Worm (Caenorhabditis elegans) whole organism, young adult: ENCODE data around the gene gcy-12.

Experiments
- B0035.1 ChIP-seq: sonication (generic microtip); optimal IDR thresholded peaks from 2 replicates; lab custom pipeline; 2016; ENCODE audit warnings: missing genetic modification characterization, mild to moderate bottlenecking, missing compliant biosample characterization, missing genotype, missing genetic modification reagents
- C06A6.2 ChIP-seq: fragments of 200-800 bp; sonication (Bioruptor generic); conservative IDR thresholded peaks from 2 replicates; pipeline ENCODE4 v1.3.6; 2022; ENCODE audit warnings: missing genetic modification characterization, missing compliant biosample characterization
- C17E4.6 ChIP-seq: fragments of 200-800 bp; sonication (Bioruptor generic); IDR thresholded peaks from 2 replicates; pipeline ENCODE4 v1.3.6; 2022; ENCODE audit warnings: missing genetic modification reagents, missing genetic modification characterization, missing compliant biosample characterization
- D2030.7 ChIP-seq: fragments of 200-800 bp; sonication (Bioruptor generic); IDR thresholded peaks from 2 replicates; pipeline ENCODE4 v1.3.6; 2022; ENCODE audit warnings: missing genetic modification reagents, missing genetic modification characterization, missing compliant biosample characterization
- F10E7.11 ChIP-seq: sonication (generic microtip); optimal IDR thresholded peaks from 2 replicates; lab custom pipeline; 2017; ENCODE audit warnings: mild to moderate bottlenecking, missing genetic modification characterization, moderate library complexity, missing compliant biosample characterization
- F22D6.2 ChIP-seq: sonication (generic microtip); optimal IDR thresholded peaks from 2 replicates; lab custom pipeline; 2016; ENCODE audit warnings: mild to moderate bottlenecking, missing genetic modification characterization, missing compliant biosample characterization
- F55B11.4 ChIP-seq: sonication (generic microtip); optimal IDR thresholded peaks from 2 replicates; lab custom pipeline; 2016; ENCODE audit warnings: missing compliant biosample characterization, missing genetic modification characterization, borderline replicate concordance; ENCODE audit not compliant: insufficient read depth
- F57C9.4 ChIP-seq: sonication (generic microtip); optimal IDR thresholded peaks from 2 replicates; lab custom pipeline; 2017; ENCODE audit warnings: mild to moderate bottlenecking, missing genetic modification characterization, missing compliant biosample characterization
- atf-7 ChIP-seq: sonication (generic microtip); optimal IDR thresholded peaks from 2 replicates; lab custom pipeline; 2017; ENCODE audit warnings: mild to moderate bottlenecking, missing genetic modification characterization, missing compliant biosample characterization
- athp-1 ChIP-seq: sonication (generic microtip); optimal IDR thresholded peaks from 2 replicates; lab custom pipeline; 2017; ENCODE audit warnings: mild to moderate bottlenecking, missing genetic modification characterization, missing compliant biosample characterization
- cebp-1 ChIP-seq, 2 experiments: fragments of 200-800 bp in 1 of 2; sonication (Bioruptor generic) in 1 of 2; sonication (generic microtip) in 1 of 2; IDR thresholded peaks in 1 of 2; optimal IDR thresholded peaks in 1 of 2; 2 replicates each; pipeline versions ENCODE4 v1.3.6 to Lab custom; 2017 to 2022; ENCODE audit warnings: missing compliant biosample characterization in 2 of 2, missing genetic modification characterization in 2 of 2, mild to moderate bottlenecking in 1 of 2, missing genetic modification reagents in 1 of 2, moderate library complexity in 1 of 2
- ceh-40 ChIP-seq: fragments of 200-800 bp; sonication (Bioruptor generic); IDR thresholded peaks from 2 replicates; pipeline ENCODE4 v1.3.6; 2022; ENCODE audit warnings: missing genetic modification characterization, missing compliant biosample characterization
- dpl-1 ChIP-seq: fragments of 150-350 bp; optimal IDR thresholded peaks from 2 replicates; lab custom pipeline; 2014; ENCODE audit warnings: missing biosample characterization, missing genetic modification reagents, missing genetic modification characterization
- efl-1 ChIP-seq: fragments of 150-350 bp; optimal IDR thresholded peaks from 2 replicates; lab custom pipeline; 2014; ENCODE audit warnings: missing biosample characterization, missing genetic modification reagents, missing genetic modification characterization
- egl-18 ChIP-seq: fragments of 200-800 bp; sonication (Bioruptor generic); IDR thresholded peaks from 2 replicates; pipeline ENCODE4 v1.3.6; 2022; ENCODE audit warnings: missing genetic modification reagents, missing genetic modification characterization, missing compliant biosample characterization
- egl-44 ChIP-seq: fragments of 200-800 bp; sonication (Bioruptor generic); IDR thresholded peaks from 2 replicates; pipeline ENCODE4 v1.3.6; 2022; ENCODE audit warnings: missing genetic modification reagents, missing genetic modification characterization, missing compliant biosample characterization
- hlh-26 ChIP-seq: fragments of 200-800 bp; sonication (Bioruptor generic); conservative IDR thresholded peaks from 2 replicates; pipeline ENCODE4 v1.3.6; 2022; ENCODE audit warnings: missing genetic modification reagents, missing genetic modification characterization, missing compliant biosample characterization
- hmg-1.2 ChIP-seq: fragments of 200-800 bp; sonication (Bioruptor generic); IDR thresholded peaks from 2 replicates; pipeline ENCODE4 v1.3.6; 2022; ENCODE audit warnings: missing genetic modification reagents, missing genetic modification characterization, missing compliant biosample characterization
- let-526 ChIP-seq: fragments of 200-800 bp; sonication (Bioruptor generic); IDR thresholded peaks from 2 replicates; pipeline ENCODE4 v1.3.6; 2022; ENCODE audit warnings: missing genetic modification reagents, missing genetic modification characterization, missing compliant biosample characterization
- let-607 ChIP-seq, 2 experiments: fragments of 200-800 bp in 1 of 2; sonication (Bioruptor generic) in 1 of 2; sonication (generic microtip) in 1 of 2; optimal IDR thresholded peaks; 2 replicates each; lab custom pipeline; 2016 to 2018; ENCODE audit warnings: mild to moderate bottlenecking in 2 of 2, missing compliant biosample characterization in 2 of 2, missing genetic modification characterization in 2 of 2, moderate library complexity in 2 of 2, missing genotype in 1 of 2
- lin-40 ChIP-seq: sonication (generic microtip); optimal IDR thresholded peaks from 2 replicates; lab custom pipeline; 2016; ENCODE audit warnings: missing genetic modification characterization, mild to moderate bottlenecking, missing compliant biosample characterization, missing genotype, missing genetic modification reagents
- lsy-27 ChIP-seq: sonication (generic microtip); optimal IDR thresholded peaks from 2 replicates; lab custom pipeline; 2017; ENCODE audit warnings: missing genetic modification characterization, mild to moderate bottlenecking, missing compliant biosample characterization, antibody characterized with exemption, missing genotype, borderline replicate concordance; ENCODE audit not compliant: insufficient read depth
- madf-3 ChIP-seq: fragments of 200-800 bp; sonication (Bioruptor generic); IDR thresholded peaks from 2 replicates; pipeline ENCODE4 v1.3.6; 2022; ENCODE audit warnings: missing genetic modification reagents, missing genetic modification characterization, missing compliant biosample characterization
- nfyb-1 ChIP-seq: fragments of 200-800 bp; sonication (Bioruptor generic); IDR thresholded peaks from 2 replicates; pipeline ENCODE4 v1.3.6; 2022; ENCODE audit warnings: missing genetic modification reagents, missing genetic modification characterization, missing compliant biosample characterization
- nhr-80 ChIP-seq: sonication (generic microtip); optimal IDR thresholded peaks from 2 replicates; lab custom pipeline; 2016; ENCODE audit warnings: missing genetic modification characterization, missing compliant biosample characterization
- pbrm-1 ChIP-seq: fragments of 200-800 bp; sonication (Bioruptor generic); IDR thresholded peaks from 2 replicates; pipeline ENCODE4 v1.3.6; 2022; ENCODE audit warnings: missing genetic modification reagents, missing genetic modification characterization, missing compliant biosample characterization
- rec-8 ChIP-seq, 2 experiments: sonication (generic microtip); optimal IDR thresholded peaks; 2 replicates each; lab custom pipeline; 2016; ENCODE audit warnings: mild to moderate bottlenecking in 2 of 2, missing genetic modification characterization in 2 of 2, missing genetic modification reagents in 2 of 2, missing genotype in 2 of 2, missing biosample characterization in 1 of 2, missing compliant biosample characterization in 1 of 2, moderate library complexity in 1 of 2
- snpc-1.1 ChIP-seq: sonication (generic microtip); optimal IDR thresholded peaks from 2 replicates; lab custom pipeline; 2017; ENCODE audit warnings: missing genetic modification characterization, mild to moderate bottlenecking, missing compliant biosample characterization, antibody characterized with exemption, moderate library complexity, missing genotype, missing genetic modification reagents; ENCODE audit not compliant: insufficient read depth
- snpc-4 ChIP-seq, 5 experiments: fragments of 150-350 bp in 1 of 5; sonication (generic microtip) in 4 of 5; optimal IDR thresholded peaks; 2 replicates each; lab custom pipeline; 2014 to 2018; ENCODE audit warnings: missing genetic modification characterization in 5 of 5, missing biosample characterization in 3 of 5, antibody characterized with exemption in 2 of 5, mild to moderate bottlenecking in 2 of 5, missing compliant biosample characterization in 2 of 5, missing genotype in 2 of 5, moderate library complexity in 2 of 5, missing genetic modification reagents in 1 of 5
- somi-1 ChIP-seq: fragments of 200-800 bp; sonication (Bioruptor generic); optimal IDR thresholded peaks from 2 replicates; lab custom pipeline; 2018; ENCODE audit warnings: mild to moderate bottlenecking, missing genetic modification characterization, missing compliant biosample characterization
- tbp1 ChIP-seq: fragments of 200-800 bp; sonication (Bioruptor generic); optimal IDR thresholded peaks from 2 replicates; lab custom pipeline; 2018; ENCODE audit warnings: mild to moderate bottlenecking, missing genetic modification characterization, missing compliant biosample characterization
- unc-62 ChIP-seq: fragments of 150-350 bp; optimal IDR thresholded peaks from 2 replicates; lab custom pipeline; 2014; ENCODE audit warnings: missing biosample characterization, missing genetic modification reagents, missing genetic modification characterization
- ztf-18 ChIP-seq: sonication (generic microtip); optimal IDR thresholded peaks from 2 replicates; lab custom pipeline; 2016; ENCODE audit warnings: missing genotype, mild to moderate bottlenecking, missing genetic modification characterization, missing compliant biosample characterization
- ztf-26 ChIP-seq: sonication (generic microtip); optimal IDR thresholded peaks from 2 replicates; lab custom pipeline; 2017; ENCODE audit warnings: missing genetic modification characterization, missing compliant biosample characterization
- ztf-28 ChIP-seq: fragments of 200-800 bp; sonication (Bioruptor generic); IDR thresholded peaks from 2 replicates; pipeline ENCODE4 v1.3.6; 2022; ENCODE audit warnings: missing genetic modification reagents, missing genetic modification characterization, missing compliant biosample characterization
- ztf-3 ChIP-seq: fragments of 200-800 bp; sonication (Bioruptor generic); optimal IDR thresholded peaks from 2 replicates; lab custom pipeline; 2018; ENCODE audit warnings: mild to moderate bottlenecking, missing genetic modification characterization, missing compliant biosample characterization

Gene gcy-12

DNA sequence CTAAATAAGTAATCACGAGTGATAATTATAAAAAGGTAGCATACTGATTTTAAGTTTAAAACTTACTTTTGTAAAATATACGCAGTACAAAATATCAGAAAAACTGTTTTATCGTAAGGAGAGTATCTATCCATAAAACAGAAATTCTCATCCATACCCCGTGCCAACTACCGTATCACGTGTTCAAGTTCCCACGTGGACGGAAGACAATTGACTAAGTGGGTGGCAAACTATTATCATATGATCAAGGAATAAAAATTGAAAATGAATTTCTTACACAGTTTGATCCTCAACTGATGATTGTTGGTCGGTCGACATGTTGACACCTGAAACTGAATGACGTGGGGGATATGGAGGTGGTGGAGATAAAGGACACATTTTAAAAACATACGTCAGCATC lies 29.7 kb upstream of the gcy-12 start, which contains the start of gene pmt-1:
TSS of gene pmt-1 (minus strand) at position 332 of the 400 bp plus-strand sequence.
- TF ChIP-seq ztf-26 (peak; percentile 5), atf-7 (tag; lab: Kevin White, UChicago) (peak; percentile 14), hlh-26 (no peak), snpc-1.1 (no peak), egl-44 (GFP tag; lab: Robert Waterston, UW) (no peak), snpc-4 (GFP tag; optimal IDR thresholded peaks at IDR 0.05; lab: Kevin White, UChicago) (no peak), snpc-4 (tag; optimal IDR thresholded peaks at IDR 0.05; lab: Kevin White, UChicago) (no peak), ztf-18 (no peak), nhr-80 (tag; lab: Kevin White, UChicago) (no peak), hmg-1.2 (GFP tag; lab: Robert Waterston, UW) (0 out of 2 replicates have a peak, but pooled peaks have one; percentile 11), F57C9.4 (no peak), B0035.1 (tag; lab: Kevin White, UChicago) (no peak), madf-3 (GFP tag; lab: Robert Waterston, UW) (0 out of 2 replicates have a peak, but pooled peaks have one; percentile 69), F22D6.2 (tag; lab: Kevin White, UChicago) (no peak), lsy-27 (no peak), dpl-1 (GFP tag; lab: Kevin White, UChicago) (no peak), F10E7.11 (no peak), efl-1 (GFP tag; lab: Kevin White, UChicago) (no peak), D2030.7 (GFP tag; lab: Robert Waterston, UW) (no peak), let-607 (tag; optimal IDR thresholded peaks at IDR 0.05; lab: Kevin White, UChicago) (peak in 1 of 2 experiments; percentile 29), tbp1 (GFP tag; lab: Kevin White, UChicago) (no peak), egl-18 (GFP tag; lab: Robert Waterston, UW) (no peak), athp-1 (tag; lab: Kevin White, UChicago) (no peak), ztf-3 (GFP tag; lab: Kevin White, UChicago) (no peak), F55B11.4 (tag; lab: Kevin White, UChicago) (no peak), somi-1 (GFP tag; lab: Kevin White, UChicago) (peak; percentile 49), nfyb-1 (GFP tag; lab: Robert Waterston, UW) (no peak), rec-8 (tag; optimal IDR thresholded peaks at IDR 0.05; lab: Kevin White, UChicago) (no peak), C17E4.6 (GFP tag; lab: Robert Waterston, UW) (no peak), cebp-1 (GFP tag; IDR thresholded peaks at IDR 0.05; lab: Robert Waterston, UW) (no peak), cebp-1 (tag; optimal IDR thresholded peaks at IDR 0.05; lab: Kevin White, UChicago) (peak; percentile 31), unc-62 (no peak), ceh-40 (GFP tag; lab: Robert Waterston, UW) (no peak), ztf-28 (GFP tag; lab: Robert Waterston, UW) (no peak), let-526 (GFP tag; lab: Robert Waterston, UW) (0 out of 2 replicates have a peak, but pooled peaks have one; percentile 37)

DNA sequence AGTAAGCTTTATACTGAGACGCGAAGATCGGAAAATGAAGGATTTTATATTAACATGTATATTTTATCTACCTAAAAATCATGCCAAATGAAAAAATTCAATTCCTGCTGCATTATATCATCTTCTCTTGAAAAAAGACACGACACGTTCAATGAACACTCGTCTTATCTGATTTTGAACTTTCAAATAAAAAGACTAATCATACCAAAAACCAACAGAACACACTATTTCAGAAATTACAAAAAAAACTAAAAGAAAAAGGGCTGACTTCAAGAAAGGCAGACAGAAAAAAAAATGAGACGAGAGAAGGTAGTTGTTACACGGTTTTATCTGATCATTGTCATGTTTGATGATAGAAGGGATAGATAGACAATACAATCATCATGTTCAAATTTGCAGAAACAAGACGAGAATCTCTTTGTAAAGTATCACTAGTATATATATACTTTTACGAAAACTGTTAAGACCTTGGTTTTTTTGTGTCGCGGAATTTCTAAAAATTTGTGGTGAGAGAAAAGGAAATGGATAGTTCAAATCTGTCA lies 29.0 kb upstream of the gcy-12 start:
- peak; percentile 45 for TF ChIP-seq ztf-26
- no peak for TF ChIP-seq pbrm-1 (GFP tag; lab: Robert Waterston, UW)
- 0 out of 2 replicates have a peak, but pooled peaks have one; percentile 54 for TF ChIP-seq C06A6.2 (GFP tag; lab: Robert Waterston, UW)
- TF ChIP-seq ztf-18 = no peak
- no peak for TF ChIP-seq efl-1 (GFP tag; lab: Kevin White, UChicago)
- no peak for TF ChIP-seq cebp-1 (GFP tag; IDR thresholded peaks at IDR 0.05; lab: Robert Waterston, UW)
- TF ChIP-seq cebp-1 (tag; optimal IDR thresholded peaks at IDR 0.05; lab: Kevin White, UChicago) = no peak
- peak; percentile 21 for TF ChIP-seq lin-40 (tag; lab: Kevin White, UChicago)
- peak; percentile 59 for TF ChIP-seq somi-1 (GFP tag; lab: Kevin White, UChicago)
